Fruit fly (Drosophila melanogaster) whole organism, embryonic: Measurements from ENCODE around the gene Pop4.
A peak's percentile ranks its signal among the peaks of the same experiment; 100 is the strongest.

Source experiments
- Ada2b ChIP-seq: fragments of 200-800 bp; sonication (Bioruptor generic); IDR thresholded peaks from 2 replicates; pipeline ENCODE4 v1.3.6; 2022; ENCODE audit warnings: missing biosample characterization, missing genetic modification characterization
- BEAF-32 ChIP-seq: fragments of 200-800 bp; sonication (Bioruptor generic); optimal IDR thresholded peaks from 3 replicates; lab custom pipeline; 2017; ENCODE audit warnings: missing biosample characterization, missing genetic modification characterization, mild to moderate bottlenecking, moderate library complexity, missing genetic modification reagents
- CG1024 ChIP-seq: fragments of 200-800 bp; sonication (Bioruptor generic); IDR thresholded peaks from 2 replicates; pipeline ENCODE4 v1.3.6; 2022; ENCODE audit warnings: missing biosample characterization, missing genetic modification characterization
- CG10462 ChIP-seq: fragments of 200-800 bp; sonication (Bioruptor generic); optimal IDR thresholded peaks from 2 replicates; lab custom pipeline; 2016; ENCODE audit warnings: missing biosample characterization, missing genetic modification characterization
- CG12219 ChIP-seq: fragments of 200-800 bp; sonication (Bioruptor generic); optimal IDR thresholded peaks from 3 replicates; lab custom pipeline; 2018; ENCODE audit warnings: missing biosample characterization, mild to moderate bottlenecking, missing genetic modification characterization
- CG12299 ChIP-seq: fragments of 200-800 bp; sonication (Bioruptor generic); optimal IDR thresholded peaks from 2 replicates; lab custom pipeline; 2018; ENCODE audit warnings: missing biosample characterization, mild to moderate bottlenecking, missing genetic modification characterization
- CG12391 ChIP-seq: fragments of 200-800 bp; sonication (Bioruptor generic); optimal IDR thresholded peaks from 3 replicates; lab custom pipeline; 2018; ENCODE audit warnings: missing biosample characterization, mild to moderate bottlenecking, missing genetic modification characterization, moderate library complexity
- CG13123 ChIP-seq: fragments of 200-800 bp; sonication (Bioruptor generic); optimal IDR thresholded peaks from 2 replicates; lab custom pipeline; 2016; ENCODE audit warnings: missing biosample characterization, missing genetic modification characterization
- CG13287 ChIP-seq: fragments of 200-800 bp; sonication (Bioruptor generic); IDR thresholded peaks from 2 replicates; pipeline ENCODE4 v1.3.6; 2022; ENCODE audit warnings: missing biosample characterization, missing genetic modification characterization; ENCODE audit not compliant: partially characterized antibody
- CG14710 ChIP-seq: fragments of 200-800 bp; sonication (Bioruptor generic); optimal IDR thresholded peaks from 3 replicates; lab custom pipeline; 2019; ENCODE audit warnings: missing biosample characterization, mild to moderate bottlenecking, missing genetic modification characterization, moderate library complexity
- CG14860 ChIP-seq: fragments of 200-800 bp; sonication (Bioruptor generic); IDR thresholded peaks from 3 replicates; pipeline ENCODE4 v1.3.6; 2022; ENCODE audit warnings: missing biosample characterization, missing genetic modification characterization; ENCODE audit not compliant: partially characterized antibody
- CG15269 ChIP-seq: fragments of 200-800 bp; sonication (Bioruptor generic); optimal IDR thresholded peaks from 2 replicates; lab custom pipeline; 2018; ENCODE audit warnings: missing biosample characterization, mild to moderate bottlenecking, missing genetic modification characterization, moderate library complexity
- CG16813 ChIP-seq: fragments of 200-800 bp; sonication (Bioruptor generic); IDR thresholded peaks from 3 replicates; pipeline ENCODE4 v1.3.6; 2022; ENCODE audit warnings: missing biosample characterization, missing genetic modification characterization; ENCODE audit not compliant: partially characterized antibody
- CG17829 ChIP-seq: fragments of 200-800 bp; optimal IDR thresholded peaks from 2 replicates; lab custom pipeline; 2019; ENCODE audit warnings: missing biosample characterization, mild to moderate bottlenecking, missing genetic modification characterization, moderate library complexity
- CG30020 ChIP-seq: fragments of 200-800 bp; optimal IDR thresholded peaks from 2 replicates; lab custom pipeline; 2019; ENCODE audit warnings: missing biosample characterization, mild to moderate bottlenecking, missing genetic modification characterization, moderate library complexity
- CG33213 ChIP-seq: fragments of 200-800 bp; sonication (Bioruptor generic); optimal IDR thresholded peaks from 3 replicates; lab custom pipeline; 2016; ENCODE audit warnings: missing biosample characterization, missing genetic modification characterization
- CG33557 ChIP-seq: fragments of 200-800 bp; sonication (Bioruptor generic); optimal IDR thresholded peaks from 2 replicates; lab custom pipeline; 2019; ENCODE audit warnings: missing biosample characterization, mild to moderate bottlenecking, missing genetic modification characterization, moderate library complexity
- CG3847 ChIP-seq: fragments of 200-800 bp; sonication (Bioruptor generic); IDR thresholded peaks from 2 replicates; pipeline ENCODE4 v1.3.6; 2022; ENCODE audit warnings: missing biosample characterization, missing genetic modification characterization
- CG4617 ChIP-seq: fragments of 200-800 bp; sonication (Bioruptor generic); optimal IDR thresholded peaks from 3 replicates; lab custom pipeline; 2016; ENCODE audit warnings: missing biosample characterization, missing genetic modification characterization, borderline replicate concordance
- CG6272 ChIP-seq: fragments of 200-800 bp; sonication (Bioruptor generic); IDR thresholded peaks from 2 replicates; pipeline ENCODE4 v1.3.6; 2022; ENCODE audit warnings: missing biosample characterization, missing genetic modification characterization
- CG6683 ChIP-seq: fragments of 200-800 bp; sonication (Bioruptor generic); optimal IDR thresholded peaks from 2 replicates; lab custom pipeline; 2017; ENCODE audit warnings: missing biosample characterization, mild to moderate bottlenecking, missing genetic modification characterization, missing genetic modification reagents
- CG7786 ChIP-seq: fragments of 200-800 bp; sonication (Bioruptor generic); optimal IDR thresholded peaks from 2 replicates; lab custom pipeline; 2016; ENCODE audit warnings: missing biosample characterization, missing genetic modification characterization
- CG7839 ChIP-seq: fragments of 200-800 bp; sonication (Bioruptor generic); optimal IDR thresholded peaks from 3 replicates; lab custom pipeline; 2018; ENCODE audit warnings: missing biosample characterization, mild to moderate bottlenecking, missing genetic modification characterization, moderate library complexity
- CG7928 ChIP-seq: fragments of 200-800 bp; sonication (Bioruptor generic); optimal IDR thresholded peaks from 2 replicates; lab custom pipeline; 2017; ENCODE audit warnings: missing biosample characterization, mild to moderate bottlenecking, missing genetic modification characterization
- CG8924 ChIP-seq: fragments of 200-800 bp; optimal IDR thresholded peaks from 3 replicates; lab custom pipeline; 2019; ENCODE audit warnings: missing biosample characterization, mild to moderate bottlenecking, missing genetic modification characterization, moderate library complexity
- CkIIα-i1 ChIP-seq: fragments of 200-800 bp; sonication (Bioruptor generic); IDR thresholded peaks from 2 replicates; pipeline ENCODE4 v1.3.6; 2022; ENCODE audit warnings: missing biosample characterization, missing genetic modification characterization
- HLH4C ChIP-seq: fragments of 200-800 bp; sonication (Bioruptor generic); IDR thresholded peaks from 3 replicates; pipeline ENCODE4 v1.3.6; 2022; ENCODE audit warnings: missing biosample characterization, missing genetic modification characterization; ENCODE audit not compliant: partially characterized antibody
- Mes4 ChIP-seq: fragments of 200-800 bp; sonication (Bioruptor generic); optimal IDR thresholded peaks from 2 replicates; lab custom pipeline; 2016; ENCODE audit warnings: missing biosample characterization, missing genetic modification characterization
- Nf-YA ChIP-seq: fragments of 200-800 bp; sonication (Bioruptor generic); IDR thresholded peaks from 2 replicates; pipeline ENCODE4 v1.3.6; 2022; ENCODE audit warnings: missing biosample characterization, missing genetic modification characterization
- Pdp1 ChIP-seq, 2 experiments: fragments of 200-800 bp; sonication (Bioruptor generic); optimal IDR thresholded peaks; 3 replicates each; lab custom pipeline; 2016; ENCODE audit warnings: missing biosample characterization in 2 of 2, missing genetic modification characterization in 2 of 2, mild to moderate bottlenecking in 1 of 2, moderate library complexity in 1 of 2
- Poxn ChIP-seq: fragments of 200-800 bp; sonication (Bioruptor generic); IDR thresholded peaks from 2 replicates; pipeline ENCODE4 v1.3.6; 2022; ENCODE audit warnings: missing biosample characterization, missing genetic modification characterization
- Sin3A ChIP-seq: fragments of >200 bp; optimal IDR thresholded peaks from 2 replicates; lab custom pipeline; 2018
- chm ChIP-seq: fragments of 200-800 bp; sonication (Bioruptor generic); IDR thresholded peaks from 2 replicates; pipeline ENCODE4 v1.3.6; 2022; ENCODE audit warnings: missing biosample characterization, missing genetic modification characterization
- ci ChIP-seq: fragments of 200-800 bp; sonication (Bioruptor generic); IDR thresholded peaks from 3 replicates; pipeline ENCODE4 v1.3.6; 2022; ENCODE audit warnings: missing biosample characterization, missing genetic modification characterization
- dpn ChIP-seq, 2 experiments: fragments of 200-800 bp; sonication (Bioruptor generic); optimal IDR thresholded peaks; 3 replicates each; lab custom pipeline; 2016; ENCODE audit warnings: missing biosample characterization in 2 of 2, missing genetic modification characterization in 2 of 2
- dysf ChIP-seq: fragments of 200-800 bp; sonication (Bioruptor generic); IDR thresholded peaks from 3 replicates; pipeline ENCODE4 v1.3.6; 2022; ENCODE audit warnings: missing biosample characterization, missing genetic modification characterization
- jing ChIP-seq: fragments of 200-800 bp; sonication (Bioruptor generic); optimal IDR thresholded peaks from 2 replicates; lab custom pipeline; 2018; ENCODE audit warnings: missing biosample characterization, mild to moderate bottlenecking, missing genetic modification characterization
- klu ChIP-seq: fragments of 200-800 bp; sonication (Bioruptor generic); IDR thresholded peaks from 2 replicates; pipeline ENCODE4 v1.3.6; 2022; ENCODE audit warnings: missing biosample characterization, missing genetic modification characterization
- lbe ChIP-seq: fragments of 200-800 bp; sonication (Bioruptor generic); optimal IDR thresholded peaks from 2 replicates; lab custom pipeline; 2016; ENCODE audit warnings: missing biosample characterization, mild to moderate bottlenecking, missing genetic modification characterization
- pan ChIP-seq, 4 experiments: fragments of >200 bp in 3 of 4; fragments of 200-800 bp in 1 of 4; sonication (Bioruptor generic) in 1 of 4; optimal IDR thresholded peaks in 3 of 4; IDR thresholded peaks in 1 of 4; 2 replicates each; pipeline versions ENCODE4 v1.3.6 to Lab custom; 2017 to 2022; ENCODE audit warnings: missing biosample characterization in 2 of 4, missing genetic modification characterization in 2 of 4, mixed read lengths in 1 of 4
- phol ChIP-seq: fragments of 200-800 bp; sonication (Bioruptor generic); optimal IDR thresholded peaks from 3 replicates; lab custom pipeline; 2018; ENCODE audit warnings: missing biosample characterization, mild to moderate bottlenecking, missing genetic modification characterization, moderate library complexity
- pzg ChIP-seq: fragments of 200-800 bp; sonication (Bioruptor generic); optimal IDR thresholded peaks from 3 replicates; lab custom pipeline; 2018; ENCODE audit warnings: missing biosample characterization, mild to moderate bottlenecking, missing genetic modification characterization, moderate library complexity
- row ChIP-seq: fragments of 200-800 bp; sonication (Bioruptor generic); IDR thresholded peaks from 3 replicates; pipeline ENCODE4 v1.3.6; 2022; ENCODE audit warnings: missing biosample characterization, missing genetic modification characterization
- run ChIP-seq: fragments of 200-800 bp; sonication (Bioruptor generic); optimal IDR thresholded peaks from 3 replicates; lab custom pipeline; 2018; ENCODE audit warnings: missing biosample characterization, mild to moderate bottlenecking, missing genetic modification characterization
- sr ChIP-seq: fragments of 200-800 bp; sonication (Bioruptor generic); IDR thresholded peaks from 3 replicates; pipeline ENCODE4 v1.3.6; 2022; ENCODE audit warnings: missing biosample characterization, missing genetic modification characterization
- ssp ChIP-seq: fragments of 200-800 bp; sonication (Bioruptor generic); IDR thresholded peaks from 2 replicates; pipeline ENCODE4 v1.3.6; 2022; ENCODE audit warnings: missing biosample characterization, missing genetic modification characterization
- toy ChIP-seq: fragments of 200-800 bp; sonication (Bioruptor generic); IDR thresholded peaks from 2 replicates; pipeline ENCODE4 v1.3.6; 2022; ENCODE audit warnings: missing biosample characterization, missing genetic modification characterization
- ttk ChIP-seq: fragments of 200-800 bp; sonication (Bioruptor generic); IDR thresholded peaks from 2 replicates; pipeline ENCODE4 v2.1.2; 2022; ENCODE audit warnings: missing biosample characterization, missing genetic modification characterization
- zen2 ChIP-seq: fragments of 200-800 bp; sonication (Bioruptor generic); IDR thresholded peaks from 3 replicates; pipeline ENCODE4 v1.3.6; 2022; ENCODE audit warnings: missing biosample characterization, missing genetic modification characterization; ENCODE audit not compliant: partially characterized antibody

Pop4 gene

dm6 chr3L:7935933-7936494 is 42.4 kb downstream of the Pop4 start, which contains the start of the genes syd and Srp9 (continued):
- TF ChIP-seq lbe (GFP tag; lab: Kevin White, UChicago) (peak; percentile 25), Sin3A (lab: Kevin White, UChicago) (peak; percentile 53), CG13123 (GFP tag; lab: Kevin White, UChicago) (no peak), phol (tag; lab: Kevin White, UChicago) (peak; percentile 17), CG14710 (tag; lab: Kevin White, UChicago) (peak; percentile 64), CG7839 (tag; lab: Kevin White, UChicago) (no peak), pzg (GFP tag; lab: Kevin White, UChicago) (peak; percentile 61), pan (optimal IDR thresholded peaks at IDR 0.05; lab: Kevin White, UChicago) (no peak), pan (GFP tag; optimal IDR thresholded peaks at IDR 0.05 in 1 of 2, IDR thresholded peaks at IDR 0.05 in 1 of 2) (no peak), CG30020 (peak; percentile 60), klu (GFP tag; lab: Robert Waterston, UW) (peak; percentile 49; the same call in 1 of the 2 replicates), HLH4C (GFP tag; lab: Robert Waterston, UW) (no peak), CG6272 (no peak), CG7786 (GFP tag; lab: Kevin White, UChicago) (no peak), row (GFP tag; lab: Robert Waterston, UW) (peak; percentile 12; the same call in 1 of the 3 replicates), jing (GFP tag; lab: Kevin White, UChicago) (no peak), ssp (GFP tag; lab: Robert Waterston, UW) (peak; percentile 49), run (tag; lab: Kevin White, UChicago) (no peak), Poxn (GFP tag; lab: Robert Waterston, UW) (no peak), CG33557 (GFP tag; lab: Kevin White, UChicago) (no peak), CG8924 (peak; percentile 65), CG33213 (GFP tag; lab: Kevin White, UChicago) (no peak), dpn (GFP tag; optimal IDR thresholded peaks at IDR 0.05; lab: Kevin White, UChicago) (no peak), ci (GFP tag; lab: Robert Waterston, UW) (no peak), zen2 (GFP tag; lab: Robert Waterston, UW) (no peak), CG12299 (tag; lab: Kevin White, UChicago) (peak; percentile 6), BEAF-32 (GFP tag; lab: Kevin White, UChicago) (peak; percentile 58), Mes4 (GFP tag; lab: Kevin White, UChicago) (no peak), Ada2b (GFP tag; lab: Robert Waterston, UW) (no peak), sr (GFP tag; lab: Robert Waterston, UW) (peak; percentile 38; the same call in 1 of the 3 replicates), CG7928 (GFP tag; lab: Kevin White, UChicago) (no peak), CG12391 (tag; lab: Kevin White, UChicago) (peak; percentile 36), CG4617 (GFP tag; lab: Kevin White, UChicago) (peak; percentile 94), CG17829 (tag; lab: Kevin White, UChicago) (peak; percentile 31), dysf (GFP tag; lab: Robert Waterston, UW) (no peak), CG13287 (GFP tag; lab: Robert Waterston, UW) (peak; percentile 54), CG15269 (no peak), CG1024 (GFP tag; lab: Robert Waterston, UW) (no peak)
- TF ChIP-seq, all 482 proteins: peak for 59

- TF ChIP-seq Pdp1 (GFP tag; optimal IDR thresholded peaks at IDR 0.05; lab: Kevin White, UChicago) = peak in 1 of 2 experiments; percentile 49
- no peak for TF ChIP-seq toy (GFP tag; lab: Robert Waterston, UW)
- TF ChIP-seq CG12219 = no peak
- TF ChIP-seq CG14860 (GFP tag; lab: Robert Waterston, UW) = no peak
- no peak for TF ChIP-seq CG16813 (GFP tag; lab: Robert Waterston, UW)
- no peak for TF ChIP-seq Nf-YA (GFP tag; lab: Robert Waterston, UW)
- TF ChIP-seq CkIIα-i1 (GFP tag; lab: Robert Waterston, UW) = no peak
- TF ChIP-seq CG6683 (GFP tag; lab: Kevin White, UChicago) = no peak
- TF ChIP-seq CG3847 (GFP tag; lab: Robert Waterston, UW) = no peak
- TF ChIP-seq ttk (GFP tag; lab: Robert Waterston, UW) = 0 out of 2 replicates have a peak, but pooled peaks have one; percentile 9
- no peak for TF ChIP-seq CG10462 (GFP tag; lab: Kevin White, UChicago)
- peak; percentile 45; the same call in 1 of the 2 replicates for TF ChIP-seq chm (GFP tag; lab: Robert Waterston, UW)
Measured at dm6 chr3L:7935409-7935932, 43.0 kb downstream of the Pop4 start.
